Worm (Caenorhabditis elegans): ENCODE data around the gene clec-216.
A peak's percentile ranks its signal among the peaks of the same experiment; 100 is the strongest.

The clec-216 gene

DNA sequence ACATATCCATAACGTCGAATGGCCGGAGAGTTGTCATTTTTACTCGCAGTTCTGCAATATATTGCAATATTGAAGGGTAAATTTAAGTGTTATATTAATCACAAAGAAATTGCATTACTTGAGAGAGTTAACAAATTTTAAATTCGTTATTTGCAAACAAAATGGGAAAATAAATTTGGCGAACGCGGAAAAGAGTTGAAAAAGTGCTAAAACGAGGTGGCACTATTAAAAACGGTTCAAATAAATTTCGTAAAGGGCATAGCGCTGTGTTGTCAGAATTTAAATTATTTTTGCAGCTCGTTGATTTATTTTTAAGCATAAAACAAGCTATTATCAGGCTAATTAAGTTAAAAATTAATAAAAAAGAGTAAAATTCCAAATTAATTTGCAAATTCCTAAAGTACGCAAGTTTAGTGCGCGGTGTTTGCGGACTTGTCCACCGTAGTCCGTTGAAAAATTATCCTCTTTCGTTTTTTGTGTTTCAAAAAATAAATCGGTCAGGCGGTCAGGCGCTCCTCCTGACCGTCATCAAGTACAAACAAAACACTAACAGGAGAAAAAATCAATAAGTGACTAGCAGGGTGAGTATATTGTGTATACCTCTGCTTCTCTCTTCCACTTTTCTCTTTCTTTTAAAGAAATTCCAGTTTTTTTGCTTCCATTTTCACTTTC, 30.8 kb upstream of the clec-216 start, which contains the start of the genes natb-1 and abhd-12:
natb-1 (minus strand) TSS at position 51 of the 672 bp plus-strand sequence.
abhd-12 (plus strand) TSS at position 499 of the 672 bp plus-strand sequence.
- TF ChIP-seq nhr-90 (tag; optimal IDR thresholded peaks at IDR 0.05; ENCODE audit: poor library complexity): no peak
- TF ChIP-seq nhr-20 (tag; optimal IDR thresholded peaks at IDR 0.05): peak; percentile 54
- TF ChIP-seq ceh-82 (tag; optimal IDR thresholded peaks at IDR 0.05): peak in 1 of 3 experiments; percentile 30
- peak; percentile 38 for TF ChIP-seq xbp-1 (tag; optimal IDR thresholded peaks at IDR 0.05)
- no peak for TF ChIP-seq sptf-1 (tag; optimal IDR thresholded peaks at IDR 0.05)
- no peak for TF ChIP-seq grh-1 (GFP tag; IDR thresholded peaks at IDR 0.05)
- no peak for TF ChIP-seq jun-1 (tag; optimal IDR thresholded peaks at IDR 0.05)
- no peak for TF ChIP-seq efl-3 (GFP tag; optimal IDR thresholded peaks at IDR 0.05)
- TF ChIP-seq nhr-11 (tag; optimal IDR thresholded peaks at IDR 0.05): no peak
- peak; percentile 92 to 98 for TF ChIP-seq lsy-2 (tag; optimal IDR thresholded peaks at IDR 0.05)
- TF ChIP-seq hpl-2 (GFP tag; optimal IDR thresholded peaks at IDR 0.05): no peak
- TF ChIP-seq nhr-12 (tag; optimal IDR thresholded peaks at IDR 0.05): no peak
- peak; percentile 57 for TF ChIP-seq unc-130 (tag; optimal IDR thresholded peaks at IDR 0.05)
- no peak for TF ChIP-seq lin-39 (tag; optimal IDR thresholded peaks at IDR 0.05)
- TF ChIP-seq efl-1 (optimal IDR thresholded peaks at IDR 0.05): peak; percentile 39 to 43
- peak; percentile 59 to 94 for TF ChIP-seq efl-1 (GFP tag; optimal IDR thresholded peaks at IDR 0.05 in 1 of 2)
- no peak for TF ChIP-seq vab-15 (tag; optimal IDR thresholded peaks at IDR 0.05)
- no peak for TF ChIP-seq fkh-8 (tag; optimal IDR thresholded peaks at IDR 0.05)
- TF ChIP-seq tbx-2 (tag; optimal IDR thresholded peaks at IDR 0.05): peak; percentile 19
- TF ChIP-seq lin-13 (GFP tag; optimal IDR thresholded peaks at IDR 0.05): no peak
- no peak for TF ChIP-seq tlp-1 (tag; optimal IDR thresholded peaks at IDR 0.05)
- no peak for TF ChIP-seq hlh-4 (tag; optimal IDR thresholded peaks at IDR 0.05)
- no peak for TF ChIP-seq zag-1 (tag; optimal IDR thresholded peaks at IDR 0.05)
- TF ChIP-seq elt-2 (tag; optimal IDR thresholded peaks at IDR 0.05): no peak
- no peak for TF ChIP-seq dsc-1 (tag; optimal IDR thresholded peaks at IDR 0.05)
- TF ChIP-seq nhr-47 (tag; optimal IDR thresholded peaks at IDR 0.05): peak; percentile 52
- no peak for TF ChIP-seq Y116A8C.19 (tag; optimal IDR thresholded peaks at IDR 0.05; ENCODE audit: borderline replicate concordance)
- peak; percentile 55 for TF ChIP-seq lin-14 (GFP tag; optimal IDR thresholded peaks at IDR 0.05)
- TF ChIP-seq snpc-4 (tag; optimal IDR thresholded peaks at IDR 0.05): no peak
- no peak for TF ChIP-seq ces-1 (GFP tag; optimal IDR thresholded peaks at IDR 0.05)
- TF ChIP-seq ama-1 (optimal IDR thresholded peaks at IDR 0.05): no peak
- no peak for TF ChIP-seq nhr-84 (tag; optimal IDR thresholded peaks at IDR 0.05)
- peak in 1 of 6 experiments; percentile 15 for TF ChIP-seq elt-3 (tag; optimal IDR thresholded peaks at IDR 0.05)
- TF ChIP-seq nhr-71 (tag; optimal IDR thresholded peaks at IDR 0.05): peak; percentile 47
- TF ChIP-seq ceh-88 (GFP tag; IDR thresholded peaks at IDR 0.05): no peak
- TF ChIP-seq egl-27 (tag; optimal IDR thresholded peaks at IDR 0.05): no peak
- no peak for TF ChIP-seq nhr-28 (tag; optimal IDR thresholded peaks at IDR 0.05)
- TF ChIP-seq nhr-76 (tag; optimal IDR thresholded peaks at IDR 0.05): no peak
- peak; percentile 89 for TF ChIP-seq F16B12.6 (tag; optimal IDR thresholded peaks at IDR 0.05)
- TF ChIP-seq skn-1 (tag; optimal IDR thresholded peaks at IDR 0.05): peak; percentile 31
- TF ChIP-seq unc-86 (tag; optimal IDR thresholded peaks at IDR 0.05): no peak
- no peak for TF ChIP-seq unc-98 (GFP tag; IDR thresholded peaks at IDR 0.05)
- no peak for TF ChIP-seq irx-1 (tag; optimal IDR thresholded peaks at IDR 0.05)
- TF ChIP-seq mab-9 (GFP tag; IDR thresholded peaks at IDR 0.05): no peak
- no peak for TF ChIP-seq lir-3 (tag; optimal IDR thresholded peaks at IDR 0.05; ENCODE audit: poor library complexity)
- peak; percentile 27 for TF ChIP-seq swsn-7 (tag; optimal IDR thresholded peaks at IDR 0.05)
- TF ChIP-seq egl-13 (tag; optimal IDR thresholded peaks at IDR 0.05): no peak
- TF ChIP-seq isw-1 (GFP tag; IDR thresholded peaks at IDR 0.05): no peak
- no peak for TF ChIP-seq unc-30 (tag; optimal IDR thresholded peaks at IDR 0.05)
- TF ChIP-seq rnt-1 (tag; optimal IDR thresholded peaks at IDR 0.05): peak; percentile 20
- no peak for TF ChIP-seq alr-1 (tag; optimal IDR thresholded peaks at IDR 0.05; ENCODE audit: borderline replicate concordance)
- no peak for TF ChIP-seq sup-37 (GFP tag; optimal IDR thresholded peaks at IDR 0.05)
- peak; percentile 44 to 81 for TF ChIP-seq lin-35 (GFP tag; optimal IDR thresholded peaks at IDR 0.05)
